Fruit fly (Drosophila melanogaster): ENCODE data around the gene Bmcp.

Bmcp gene

DNA sequence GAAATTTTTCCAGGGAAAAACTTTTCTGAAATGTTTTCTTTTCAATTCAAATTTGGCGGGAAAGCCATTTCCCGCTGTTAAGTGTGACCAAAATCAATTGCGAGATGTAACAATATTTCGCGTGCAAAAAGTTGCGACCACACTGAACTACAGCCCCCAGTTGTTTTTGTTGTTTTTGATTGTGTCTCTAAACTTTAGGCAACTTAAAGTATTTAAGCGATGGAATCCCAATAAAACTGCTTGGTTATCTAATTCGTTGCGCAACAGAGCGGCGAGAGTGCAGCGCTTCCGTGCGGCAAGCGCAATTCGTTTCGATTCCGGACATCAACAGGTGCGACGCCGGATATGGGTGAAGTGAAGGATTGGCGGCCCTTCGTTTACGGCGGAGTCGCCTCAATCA lies at the start of gene Bmcp:
Gene Bmcp (plus strand): TSS at position 155 of the 400 bp plus-strand sequence.
- TF ChIP-seq Dll (optimal IDR thresholded peaks at IDR 0.05) (no peak), CG8478 (optimal IDR thresholded peaks at IDR 0.05) (no peak), usp (GFP tag; optimal IDR thresholded peaks at IDR 0.05) (no peak), psq (optimal IDR thresholded peaks at IDR 0.05) (no peak), EcR (GFP tag; optimal IDR thresholded peaks at IDR 0.05) (no peak), pan (optimal IDR thresholded peaks at IDR 0.05) (no peak)

DNA sequence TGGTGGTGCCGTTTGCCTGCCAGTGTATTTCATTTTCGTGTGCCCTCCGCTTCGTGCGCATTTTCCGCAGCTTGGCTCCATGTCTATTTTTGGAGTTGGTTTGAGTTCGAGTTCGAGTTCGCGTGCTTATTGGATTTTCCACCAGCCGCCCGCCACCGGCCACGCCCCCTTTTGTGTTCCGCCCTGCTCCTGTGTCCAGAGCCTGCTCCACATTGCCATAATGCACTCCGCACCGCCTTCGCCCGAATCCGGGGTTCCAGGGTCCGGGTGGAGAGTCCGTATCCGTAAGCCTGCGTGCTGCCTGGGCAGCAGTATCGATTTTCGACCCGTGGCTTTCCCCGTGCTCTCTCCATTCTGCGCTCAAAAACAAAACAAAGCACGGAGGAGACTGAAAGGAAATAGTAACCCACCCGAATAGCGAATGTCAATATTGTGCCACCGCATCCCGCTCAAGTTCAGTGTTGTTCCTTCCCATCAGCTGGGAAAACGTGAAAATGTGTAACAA lies 42.4 kb upstream of the Bmcp start:
- TF ChIP-seq pan (optimal IDR thresholded peaks at IDR 0.05) (no peak), psq (optimal IDR thresholded peaks at IDR 0.05) (no peak), CG8478 (optimal IDR thresholded peaks at IDR 0.05) (no peak), EcR (GFP tag; optimal IDR thresholded peaks at IDR 0.05) (no peak), Dll (optimal IDR thresholded peaks at IDR 0.05) (no peak)

DNA sequence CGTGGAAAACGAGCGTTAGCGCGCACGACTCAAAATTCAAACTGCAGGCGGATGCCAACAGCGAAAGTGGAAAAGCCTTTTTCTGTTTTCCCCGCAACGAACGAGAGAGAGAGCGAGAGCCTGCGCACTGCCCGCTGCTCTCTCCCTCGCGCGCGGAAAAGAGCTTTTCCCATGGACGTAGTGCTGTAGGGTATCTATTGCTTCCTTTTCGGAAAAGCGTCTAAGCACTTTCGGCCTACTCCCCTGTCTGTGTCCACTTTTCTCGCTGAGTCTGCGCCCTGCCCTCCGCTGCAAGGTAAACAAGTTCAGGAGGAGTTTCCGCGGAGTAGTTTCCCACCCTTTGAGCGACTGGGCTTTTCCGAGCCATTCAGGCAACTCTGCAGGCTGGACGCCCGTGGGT lies 40.4 kb upstream of the Bmcp start, which contains the start of gene CG32085:
Gene CG32085 (minus strand): TSS at position 47 of the 400 bp plus-strand sequence.
- TF ChIP-seq pan (optimal IDR thresholded peaks at IDR 0.05) = no peak
- TF ChIP-seq EcR (GFP tag; optimal IDR thresholded peaks at IDR 0.05) = no peak
- TF ChIP-seq psq (optimal IDR thresholded peaks at IDR 0.05) = no peak
- peak; percentile 60 for TF ChIP-seq Dll (optimal IDR thresholded peaks at IDR 0.05)
- TF ChIP-seq CG8478 (optimal IDR thresholded peaks at IDR 0.05) = no peak

DNA sequence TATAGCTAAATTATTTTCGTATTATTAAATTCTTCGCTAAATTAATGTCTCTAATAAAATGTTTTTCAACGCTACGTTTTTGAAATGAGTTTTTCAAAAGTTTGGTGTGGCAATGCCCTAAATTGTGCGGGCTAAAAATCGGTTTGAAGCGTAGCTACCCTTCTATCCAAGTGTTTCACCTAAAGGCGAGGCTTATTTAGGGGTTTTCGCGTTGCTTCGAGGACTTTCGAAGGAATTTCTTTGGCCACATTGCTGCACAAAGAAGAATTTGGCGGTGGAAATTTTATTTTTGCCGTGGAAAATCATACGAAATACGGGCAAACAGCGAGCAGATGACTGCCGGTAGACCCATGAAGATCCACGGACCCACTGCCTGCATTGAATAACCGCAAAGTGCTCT lies 38.9 kb upstream of the Bmcp start, which contains the start of gene TfIIEalpha:
Gene TfIIEalpha (plus strand): TSS at position 245 of the 400 bp plus-strand sequence.
- TF ChIP-seq EcR (GFP tag; optimal IDR thresholded peaks at IDR 0.05) = no peak
- TF ChIP-seq Dll (optimal IDR thresholded peaks at IDR 0.05) = no peak
- TF ChIP-seq usp (GFP tag; optimal IDR thresholded peaks at IDR 0.05) = no peak
- no peak for TF ChIP-seq psq (optimal IDR thresholded peaks at IDR 0.05)
- no peak for TF ChIP-seq pan (optimal IDR thresholded peaks at IDR 0.05)
- TF ChIP-seq CG8478 (optimal IDR thresholded peaks at IDR 0.05) = no peak

DNA sequence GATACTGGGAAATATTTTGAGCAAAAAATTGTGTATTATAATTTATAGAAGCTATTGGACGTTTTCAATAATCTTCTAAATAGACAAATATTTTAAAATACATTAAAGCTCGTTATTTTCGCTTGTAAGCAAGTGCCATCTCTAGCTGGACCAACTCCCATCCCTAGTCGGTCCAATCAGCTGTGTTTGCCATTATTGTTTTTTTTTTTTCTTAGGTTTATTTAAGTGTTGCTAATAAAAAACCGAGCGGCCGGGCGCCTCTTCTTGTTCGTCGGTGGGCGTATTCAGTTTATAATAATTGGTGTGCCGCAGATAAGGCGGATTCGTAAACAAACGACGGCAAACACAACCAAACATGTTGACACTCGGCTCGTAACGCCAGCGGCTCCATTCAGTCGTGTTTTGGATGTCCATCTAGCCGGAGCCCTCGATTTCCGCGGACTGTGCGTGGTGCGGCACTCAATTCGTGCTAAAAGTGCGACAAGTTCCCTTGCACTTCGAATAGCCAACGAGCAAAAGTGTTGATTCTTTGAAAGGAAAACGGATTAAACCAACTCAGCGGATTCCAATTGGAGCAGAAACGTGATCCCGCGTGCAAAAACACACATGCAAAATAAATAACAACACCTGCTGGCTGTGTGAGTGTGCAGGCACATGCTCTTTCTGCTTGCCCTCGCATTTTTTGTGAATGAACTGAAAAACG lies 36.8 kb upstream of the Bmcp start, which contains the start of gene Sugb:
Gene Sugb (plus strand): TSS at position 162 of the 703 bp plus-strand sequence.
- TF ChIP-seq Dll (optimal IDR thresholded peaks at IDR 0.05) (no peak), CG8478 (optimal IDR thresholded peaks at IDR 0.05) (no peak), psq (optimal IDR thresholded peaks at IDR 0.05) (no peak), pan (optimal IDR thresholded peaks at IDR 0.05) (no peak), EcR (GFP tag; optimal IDR thresholded peaks at IDR 0.05) (no peak), usp (GFP tag; optimal IDR thresholded peaks at IDR 0.05) (no peak)

DNA sequence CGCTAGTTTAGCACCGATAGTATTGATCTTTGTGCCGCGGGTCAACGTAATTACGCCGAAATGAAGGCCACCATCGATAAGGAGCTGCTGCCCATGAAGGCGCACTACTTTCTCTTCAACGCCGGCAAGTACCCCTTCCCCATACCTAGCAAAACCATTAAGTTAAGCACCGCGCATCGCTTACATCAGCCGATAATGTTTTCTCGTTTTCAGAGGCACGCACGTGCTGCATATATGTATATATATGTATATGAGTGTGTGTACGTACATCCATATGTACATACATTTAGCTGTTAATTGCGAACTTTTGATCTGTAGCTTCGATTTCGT lies 36.2 kb upstream of the Bmcp start:
- TF ChIP-seq EcR (GFP tag; optimal IDR thresholded peaks at IDR 0.05) (no peak), psq (optimal IDR thresholded peaks at IDR 0.05) (no peak), usp (GFP tag; optimal IDR thresholded peaks at IDR 0.05) (no peak), Dll (optimal IDR thresholded peaks at IDR 0.05) (no peak), CG8478 (optimal IDR thresholded peaks at IDR 0.05) (no peak), pan (optimal IDR thresholded peaks at IDR 0.05) (no peak)

DNA sequence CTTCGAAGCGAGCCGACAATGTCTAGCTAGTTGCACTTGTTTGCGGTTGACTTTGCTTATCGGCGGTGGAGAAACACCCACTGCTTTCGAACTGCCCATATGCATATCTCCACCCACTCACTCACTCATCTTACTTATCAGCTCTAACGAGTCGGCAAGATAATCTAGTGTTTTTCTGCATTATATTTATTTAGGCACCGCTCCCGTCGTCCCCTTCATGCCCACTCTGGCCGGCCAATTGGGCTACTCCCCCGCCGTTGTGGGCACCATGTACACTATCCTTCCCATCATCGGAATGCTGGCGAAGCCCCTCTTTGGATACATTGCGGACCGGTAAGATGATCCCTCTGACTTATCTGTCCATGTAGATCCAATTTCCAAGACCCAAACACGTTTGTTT lies 34.9 kb upstream of the Bmcp start:
- TF ChIP-seq pan (optimal IDR thresholded peaks at IDR 0.05) = no peak
- no peak for TF ChIP-seq CG8478 (optimal IDR thresholded peaks at IDR 0.05)
- TF ChIP-seq Dll (optimal IDR thresholded peaks at IDR 0.05) = no peak
- no peak for TF ChIP-seq psq (optimal IDR thresholded peaks at IDR 0.05)
- TF ChIP-seq EcR (GFP tag; optimal IDR thresholded peaks at IDR 0.05) = no peak
- TF ChIP-seq usp (GFP tag; optimal IDR thresholded peaks at IDR 0.05) = no peak

DNA sequence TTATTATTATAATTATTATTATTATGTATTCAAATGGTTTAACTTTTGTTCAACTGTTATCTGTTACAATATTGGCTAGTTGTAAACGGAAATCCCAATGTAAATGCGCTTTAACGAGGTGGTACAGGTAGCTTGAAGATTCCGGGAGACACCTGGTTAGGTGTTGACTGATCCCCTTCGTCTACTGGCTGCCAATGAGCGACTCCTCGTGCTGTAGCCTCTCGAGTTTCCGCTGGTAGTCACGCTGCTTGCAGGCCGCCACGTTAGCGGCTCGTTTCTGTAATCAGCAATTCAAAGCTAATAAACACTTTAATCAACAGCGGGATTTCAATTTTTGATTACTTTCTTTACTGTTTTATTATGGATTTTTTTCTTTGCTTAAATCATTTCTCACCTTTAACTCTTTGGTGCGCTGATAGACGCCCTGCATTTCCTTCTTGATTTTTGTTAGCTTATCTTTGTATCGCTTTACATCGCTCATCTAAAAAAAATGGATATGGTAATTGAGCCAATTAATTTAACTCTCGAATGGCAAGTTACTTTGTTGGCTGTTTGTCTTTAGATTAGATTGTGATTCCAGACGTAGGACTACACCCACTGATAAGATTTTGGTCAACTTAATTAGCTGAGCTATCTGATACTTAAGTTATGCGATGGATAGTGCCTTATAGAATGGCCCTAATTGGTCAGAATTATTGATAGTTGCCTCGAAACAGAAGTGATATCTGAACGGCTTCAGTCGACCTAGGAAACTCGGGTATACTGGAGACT lies 30.7 kb upstream of the Bmcp start:
- TF ChIP-seq Dll (optimal IDR thresholded peaks at IDR 0.05) (no peak), psq (optimal IDR thresholded peaks at IDR 0.05) (no peak), CG8478 (optimal IDR thresholded peaks at IDR 0.05) (no peak), usp (GFP tag; optimal IDR thresholded peaks at IDR 0.05) (no peak), pan (optimal IDR thresholded peaks at IDR 0.05) (no peak), EcR (GFP tag; optimal IDR thresholded peaks at IDR 0.05) (no peak)

DNA sequence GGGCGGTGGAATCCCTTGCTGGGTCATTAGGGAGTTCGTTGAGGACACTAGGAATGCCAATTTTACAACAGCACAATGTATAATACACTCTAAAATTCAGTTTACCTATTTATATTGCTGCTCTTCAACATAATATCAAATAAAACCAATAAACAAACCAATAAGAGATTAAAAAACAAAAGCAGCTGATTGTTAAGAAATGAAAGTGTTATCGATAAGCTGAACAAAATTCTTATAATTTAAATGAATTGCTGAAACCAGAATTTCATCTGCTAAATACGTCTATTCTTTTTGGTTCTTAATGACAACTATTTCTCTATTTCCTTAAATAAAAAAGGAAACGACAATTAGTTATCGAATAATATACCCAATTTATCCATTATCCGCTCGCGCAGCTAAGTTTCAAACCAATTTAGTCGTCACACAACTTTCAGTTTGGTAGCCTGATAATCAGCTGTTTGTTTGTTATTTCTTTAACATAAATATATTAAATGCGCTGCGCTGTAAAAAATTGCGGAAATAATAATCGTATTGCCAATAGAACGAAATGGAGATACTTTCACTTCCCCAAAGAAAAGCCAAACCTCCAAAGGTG lies 29.4 kb upstream of the Bmcp start, which contains the start of the genes Pldn and CG14135:
Gene Pldn (minus strand): TSS at position 197 of the 595 bp plus-strand sequence.
Gene CG14135 (plus strand): TSS at position 369 of the 595 bp plus-strand sequence.
- TF ChIP-seq Dll (optimal IDR thresholded peaks at IDR 0.05) (no peak), pan (optimal IDR thresholded peaks at IDR 0.05) (no peak), CG8478 (optimal IDR thresholded peaks at IDR 0.05) (no peak), psq (optimal IDR thresholded peaks at IDR 0.05) (no peak)

DNA sequence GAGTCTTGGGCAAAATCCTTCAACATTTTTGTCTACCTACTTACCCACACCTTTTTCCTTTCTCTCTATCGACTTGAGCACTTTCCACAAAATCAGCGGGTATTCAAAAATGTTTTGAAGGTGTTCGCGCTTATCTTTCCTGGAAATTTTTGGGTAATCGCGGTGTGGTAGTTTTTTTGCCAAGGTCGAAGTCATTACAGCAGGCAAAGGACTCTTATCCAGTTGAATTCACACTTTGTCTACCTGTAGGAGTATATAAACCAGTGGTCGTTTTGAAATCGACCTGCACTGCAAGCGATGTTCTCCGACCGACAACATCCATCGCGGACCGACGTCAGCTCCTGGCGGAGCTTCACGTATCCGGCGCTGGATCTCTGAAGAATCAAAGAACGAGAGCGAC lies 27.9 kb upstream of the Bmcp start:
- no peak for TF ChIP-seq usp (GFP tag; optimal IDR thresholded peaks at IDR 0.05)

DNA sequence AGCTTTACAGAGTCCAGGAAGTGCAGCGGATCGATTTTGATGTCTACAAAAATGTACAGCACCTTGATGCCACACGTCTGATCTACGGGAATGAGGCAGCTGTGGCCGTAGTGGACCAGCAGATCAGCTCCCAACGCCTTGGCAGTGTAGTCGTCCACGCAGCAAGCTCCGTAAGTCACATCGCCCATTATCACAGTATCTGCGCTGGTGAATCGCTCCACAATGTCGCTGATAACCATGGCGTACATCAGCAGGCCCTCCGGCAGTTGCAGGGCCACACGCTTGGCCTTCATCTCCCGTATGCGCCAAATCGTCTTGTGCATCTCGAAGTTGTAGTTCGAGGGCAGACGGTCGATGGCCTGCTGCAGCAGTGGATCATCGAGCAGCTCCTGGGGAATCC lies 25.7 kb upstream of the Bmcp start:
- TF ChIP-seq CG8478 (optimal IDR thresholded peaks at IDR 0.05) = no peak
- no peak for TF ChIP-seq usp (GFP tag; optimal IDR thresholded peaks at IDR 0.05)
- no peak for TF ChIP-seq Dll (optimal IDR thresholded peaks at IDR 0.05)
- TF ChIP-seq psq (optimal IDR thresholded peaks at IDR 0.05) = no peak

DNA sequence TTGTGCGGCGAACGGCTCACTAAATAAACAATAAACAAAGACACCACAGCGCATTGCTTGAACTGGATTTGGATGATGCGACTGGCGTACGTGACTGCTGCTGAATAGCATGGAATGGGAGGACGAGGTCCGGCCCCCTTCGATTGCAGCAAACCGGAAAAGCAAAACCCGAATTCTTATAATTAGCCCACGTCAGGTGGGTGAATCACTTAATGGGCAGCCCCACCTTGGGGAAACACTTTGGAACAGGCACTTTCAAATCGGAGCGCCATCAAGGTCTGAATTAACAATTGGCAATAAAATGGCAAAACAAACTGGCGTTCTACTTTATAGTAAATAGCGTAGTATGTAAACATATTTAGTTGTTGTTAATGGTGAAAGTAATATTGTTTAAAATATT lies 24.9 kb upstream of the Bmcp start:
- TF ChIP-seq psq (optimal IDR thresholded peaks at IDR 0.05) (no peak), EcR (GFP tag; optimal IDR thresholded peaks at IDR 0.05) (no peak), CG8478 (optimal IDR thresholded peaks at IDR 0.05) (no peak), Dll (optimal IDR thresholded peaks at IDR 0.05) (no peak), usp (GFP tag; optimal IDR thresholded peaks at IDR 0.05) (no peak)

Data from whole organism.